Worm (Caenorhabditis elegans) whole organism, L4/young adult: ENCODE data around the gene lips-13.

Experiments
- W03F9.2 ChIP-seq: fragments of 150-350 bp; optimal IDR thresholded peaks from 2 replicates; lab custom pipeline; 2014; ENCODE audit warnings: missing biosample characterization, missing genetic modification characterization
- dao-5 ChIP-seq: sonication (generic microtip); optimal IDR thresholded peaks from 2 replicates; lab custom pipeline; 2016; ENCODE audit warnings: missing genotype, missing genetic modification characterization, moderate library complexity, missing compliant biosample characterization
- him-1 ChIP-seq: sonication (generic microtip); optimal IDR thresholded peaks from 2 replicates; lab custom pipeline; 2016; ENCODE audit warnings: missing genotype, missing genetic modification reagents, missing genetic modification characterization, missing compliant biosample characterization

ce11 chrII:1082859-1083258 lies 35.0 kb downstream of the lips-13 start, which contains the start of gene K02E7.1:
- no peak for TF ChIP-seq him-1 (tag; lab: Kevin White, UChicago)
- TF ChIP-seq dao-5: no peak
- no peak for TF ChIP-seq W03F9.2 (tag; lab: Kevin White, UChicago)
